Fruit fly (Drosophila melanogaster) whole organism, pupa: ENCODE measurements around the gene CG43813.

Source experiments
- CG12605 ChIP-seq: fragments of 200-800 bp; sonication (Bioruptor generic); IDR thresholded peaks from 2 replicates; pipeline ENCODE4 v1.3.6; 2022; ENCODE audit warnings: missing biosample characterization, missing genetic modification characterization
- CG13204 ChIP-seq: fragments of 200-800 bp; sonication (Bioruptor generic); optimal IDR thresholded peaks from 2 replicates; lab custom pipeline; 2018; ENCODE audit warnings: missing biosample characterization, mild to moderate bottlenecking, missing genetic modification characterization, moderate library complexity
- CG14655 ChIP-seq: fragments of 200-800 bp; sonication (Bioruptor generic); optimal IDR thresholded peaks from 3 replicates; lab custom pipeline; 2017; ENCODE audit warnings: mild to moderate bottlenecking, missing biosample characterization, missing genetic modification reagents, missing genetic modification characterization
- CG15710 ChIP-seq: fragments of 200-800 bp; sonication (Bioruptor generic); optimal IDR thresholded peaks from 2 replicates; lab custom pipeline; 2018; ENCODE audit warnings: missing biosample characterization, mild to moderate bottlenecking, missing genetic modification characterization, moderate library complexity
- CG17806 ChIP-seq: fragments of 200-800 bp; sonication (Bioruptor generic); optimal IDR thresholded peaks from 2 replicates; lab custom pipeline; 2018; ENCODE audit warnings: missing biosample characterization, mild to moderate bottlenecking, missing genetic modification characterization, moderate library complexity
- CG34367 ChIP-seq: fragments of 200-800 bp; sonication (Bioruptor generic); optimal IDR thresholded peaks from 2 replicates; lab custom pipeline; 2018; ENCODE audit warnings: missing biosample characterization, mild to moderate bottlenecking, missing genetic modification characterization
- CG8159 ChIP-seq: fragments of 200-800 bp; sonication (Bioruptor generic); optimal IDR thresholded peaks from 3 replicates; lab custom pipeline; 2018; ENCODE audit warnings: missing biosample characterization, mild to moderate bottlenecking, missing genetic modification characterization, moderate library complexity
- CG8301 ChIP-seq: fragments of 200-800 bp; sonication (Bioruptor generic); optimal IDR thresholded peaks from 2 replicates; lab custom pipeline; 2018; ENCODE audit warnings: missing biosample characterization, mild to moderate bottlenecking, missing genetic modification characterization
- CG9948 ChIP-seq: fragments of 200-800 bp; sonication (Bioruptor generic); optimal IDR thresholded peaks from 2 replicates; lab custom pipeline; 2018; ENCODE audit warnings: missing biosample characterization, mild to moderate bottlenecking, missing genetic modification characterization, moderate library complexity
- Ets98B ChIP-seq: fragments of 200-800 bp; sonication (Bioruptor generic); IDR thresholded peaks from 2 replicates; pipeline ENCODE4 v1.3.6; 2022; ENCODE audit warnings: missing biosample characterization, missing genetic modification characterization
- Pif1A ChIP-seq: fragments of 200-800 bp; sonication (Bioruptor generic); optimal IDR thresholded peaks from 3 replicates; lab custom pipeline; 2016; ENCODE audit warnings: missing biosample characterization, missing genetic modification characterization
- gl ChIP-seq: fragments of 200-800 bp; sonication (Bioruptor generic); optimal IDR thresholded peaks from 2 replicates; lab custom pipeline; 2018; ENCODE audit warnings: missing biosample characterization, mild to moderate bottlenecking, missing genetic modification characterization
- rn ChIP-seq: fragments of 200-800 bp; sonication (Bioruptor generic); IDR thresholded peaks from 2 replicates; pipeline ENCODE4 v1.3.6; 2022; ENCODE audit warnings: missing biosample characterization, missing genetic modification characterization

DNA sequence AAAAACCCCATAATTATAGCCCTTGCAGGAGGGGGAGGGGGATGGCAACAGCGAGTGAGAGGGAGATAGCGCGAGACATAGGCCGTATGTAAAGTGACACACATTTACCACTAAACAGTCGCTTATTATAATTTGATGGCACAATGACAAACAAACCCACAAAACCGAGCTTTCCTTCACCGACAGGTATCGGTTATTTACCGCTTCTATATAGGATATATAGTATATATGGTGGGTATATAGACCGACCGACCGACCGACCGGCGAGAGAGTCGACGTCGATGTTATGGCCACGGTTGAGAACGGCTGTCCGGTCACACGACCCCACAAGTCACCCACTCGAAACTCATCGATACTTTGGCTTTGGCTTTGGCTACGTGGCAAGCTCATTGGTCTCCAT is 3.0 kb upstream of the CG43813 start:
- no peak for TF ChIP-seq rn (GFP tag; lab: Robert Waterston, UW)
- TF ChIP-seq CG17806 (tag; lab: Kevin White, UChicago) = no peak
- TF ChIP-seq CG34367 = no peak
- no peak for TF ChIP-seq CG9948 (tag; lab: Kevin White, UChicago)
- TF ChIP-seq Ets98B (GFP tag; lab: Robert Waterston, UW) = no peak
- TF ChIP-seq CG12605 (GFP tag; lab: Robert Waterston, UW) = no peak
- no peak for TF ChIP-seq CG14655
- no peak for TF ChIP-seq CG8159 (tag; lab: Kevin White, UChicago)
- TF ChIP-seq gl (tag; lab: Kevin White, UChicago) = no peak
- TF ChIP-seq CG15710 = no peak
- no peak for TF ChIP-seq CG13204 (GFP tag; lab: Kevin White, UChicago)
- TF ChIP-seq Pif1A (GFP tag; lab: Kevin White, UChicago) = no peak
- no peak for TF ChIP-seq CG8301 (tag; lab: Kevin White, UChicago)
